Worm (Caenorhabditis elegans) whole organism, L4 larva: ENCODE data around the gene cut-5.

Experiments
- F26F4.8 ChIP-seq: fragments of 200-800 bp; sonication (Bioruptor generic); conservative IDR thresholded peaks from 2 replicates; pipeline ENCODE4 v1.3.6; 2022; ENCODE audit warnings: missing genetic modification characterization, missing compliant biosample characterization
- F44E2.7 ChIP-seq: fragments of 200-800 bp; sonication (Bioruptor generic); IDR thresholded peaks from 2 replicates; pipeline ENCODE4 v2.1.2; 2022; ENCODE audit warnings: missing genetic modification characterization, missing compliant biosample characterization
- F49E8.2 ChIP-seq: sonication (generic microtip); optimal IDR thresholded peaks from 2 replicates; lab custom pipeline; 2016; ENCODE audit warnings: missing compliant biosample characterization, mild to moderate bottlenecking, missing genetic modification characterization, borderline replicate concordance
- Y105C5A.15 ChIP-seq: fragments of 200-800 bp; sonication (Bioruptor generic); IDR thresholded peaks from 2 replicates; pipeline ENCODE4 v1.3.6; 2022; ENCODE audit warnings: missing genetic modification characterization, missing compliant biosample characterization
- Y48G9A.11 ChIP-seq: fragments of 200-800 bp; sonication (Bioruptor generic); IDR thresholded peaks from 2 replicates; pipeline ENCODE4 v1.3.6; 2022; ENCODE audit warnings: missing genetic modification reagents, missing genetic modification characterization, missing compliant biosample characterization
- ZK337.2 ChIP-seq: fragments of 200-800 bp; sonication (Bioruptor generic); IDR thresholded peaks from 2 replicates; pipeline ENCODE4 v1.3.6; 2022; ENCODE audit warnings: missing genetic modification reagents, missing genetic modification characterization, missing compliant biosample characterization
- aha-1 ChIP-seq: fragments of 150-350 bp; peaks from one replicate; lab custom pipeline; 2014; ENCODE audit warnings: missing biosample characterization, missing genetic modification characterization
- ama-1 ChIP-seq: fragments of 150-350 bp; optimal IDR thresholded peaks from 2 replicates; lab custom pipeline; 2014; ENCODE audit warnings: inconsistent platforms, mixed read lengths
- arid-1 ChIP-seq: fragments of 200-800 bp; sonication (Bioruptor generic); conservative IDR thresholded peaks from 2 replicates; pipeline ENCODE4 v1.3.6; 2022; ENCODE audit warnings: missing genetic modification reagents, missing genetic modification characterization, missing compliant biosample characterization
- ceh-28 ChIP-seq: fragments of 150-350 bp; optimal IDR thresholded peaks from 2 replicates; lab custom pipeline; 2014; ENCODE audit warnings: missing biosample characterization, missing genetic modification reagents, missing genetic modification characterization
- ceh-44 ChIP-seq: fragments of 200-800 bp; sonication (Bioruptor generic); IDR thresholded peaks from 2 replicates; pipeline ENCODE4 v1.3.6; 2022; ENCODE audit warnings: missing genetic modification reagents, missing genetic modification characterization, missing compliant biosample characterization
- ceh-62 ChIP-seq: sonication (generic microtip); optimal IDR thresholded peaks from 2 replicates; lab custom pipeline; 2017; ENCODE audit warnings: missing biosample characterization, missing genetic modification characterization
- daf-16 ChIP-seq, 3 experiments: sonication (generic microtip); optimal IDR thresholded peaks; 2 replicates each; lab custom pipeline; 2016 to 2017; ENCODE audit warnings: missing genetic modification characterization in 3 of 3, missing genetic modification reagents in 3 of 3, mild to moderate bottlenecking in 2 of 3, missing compliant biosample characterization in 2 of 3, missing biosample characterization in 1 of 3, moderate library complexity in 1 of 3
- dpl-1 ChIP-seq: fragments of 150-350 bp; optimal IDR thresholded peaks from 2 replicates; lab custom pipeline; 2014; ENCODE audit warnings: missing biosample characterization, missing genetic modification reagents, missing genetic modification characterization
- duxl-1 ChIP-seq: sonication (generic microtip); optimal IDR thresholded peaks from 2 replicates; lab custom pipeline; 2016; ENCODE audit warnings: mild to moderate bottlenecking, missing genetic modification characterization, moderate library complexity, missing compliant biosample characterization; ENCODE audit not compliant: poor library complexity
- dve-1 ChIP-seq: sonication (generic microtip); optimal IDR thresholded peaks from 2 replicates; lab custom pipeline; 2017; ENCODE audit warnings: antibody characterized with exemption, mild to moderate bottlenecking, missing genetic modification characterization, missing compliant biosample characterization; ENCODE audit not compliant: insufficient read depth
- egl-43 ChIP-seq: fragments of 200-800 bp; sonication (Bioruptor generic); IDR thresholded peaks from 2 replicates; pipeline ENCODE4 v1.3.6; 2022; ENCODE audit warnings: missing genetic modification reagents, missing genetic modification characterization, missing compliant biosample characterization
- fkh-10 ChIP-seq: fragments of 150-350 bp; optimal IDR thresholded peaks from 2 replicates; lab custom pipeline; 2014; ENCODE audit warnings: missing biosample characterization, missing genetic modification reagents, missing genetic modification characterization
- hif-1 ChIP-seq, 2 experiments: sonication (generic microtip); optimal IDR thresholded peaks; 2 replicates each; lab custom pipeline; 2016 to 2017; ENCODE audit warnings: missing compliant biosample characterization in 2 of 2, missing genetic modification characterization in 2 of 2, missing genetic modification reagents in 2 of 2, missing genotype in 2 of 2, mild to moderate bottlenecking in 1 of 2
- hlh-11 ChIP-seq: fragments of 200-800 bp; sonication (Bioruptor generic); optimal IDR thresholded peaks from 2 replicates; lab custom pipeline; 2018; ENCODE audit warnings: mild to moderate bottlenecking, missing genetic modification characterization, missing compliant biosample characterization
- hlh-30 ChIP-seq: sonication (generic microtip); optimal IDR thresholded peaks from 2 replicates; lab custom pipeline; 2017; ENCODE audit warnings: antibody characterized with exemption, mild to moderate bottlenecking, missing genetic modification characterization, missing compliant biosample characterization; ENCODE audit not compliant: insufficient read depth
- lim-7 ChIP-seq: fragments of 200-800 bp; sonication (Bioruptor generic); IDR thresholded peaks from 2 replicates; pipeline ENCODE4 v1.3.6; 2022; ENCODE audit warnings: missing genetic modification characterization, missing compliant biosample characterization
- lin-1 ChIP-seq: fragments of 200-800 bp; sonication (Bioruptor generic); IDR thresholded peaks from 2 replicates; pipeline ENCODE4 v1.3.6; 2022; ENCODE audit warnings: missing genetic modification reagents, missing genetic modification characterization, missing compliant biosample characterization
- lin-29 ChIP-seq: fragments of 200-800 bp; sonication (Bioruptor generic); IDR thresholded peaks from 2 replicates; pipeline ENCODE4 v1.3.6; 2022; ENCODE audit warnings: missing genetic modification reagents, missing genetic modification characterization, missing compliant biosample characterization
- lin-39 ChIP-seq: fragments of 150-350 bp; optimal IDR thresholded peaks from 2 replicates; lab custom pipeline; 2014; ENCODE audit warnings: missing biosample characterization, missing genetic modification reagents, missing genetic modification characterization
- lir-3 ChIP-seq: sonication (generic microtip); optimal IDR thresholded peaks from 2 replicates; lab custom pipeline; 2016; ENCODE audit warnings: mild to moderate bottlenecking, missing genetic modification characterization, missing compliant biosample characterization
- mdl-1 ChIP-seq, 2 experiments: fragments of 150-350 bp in 1 of 2; sonication (generic microtip) in 1 of 2; optimal IDR thresholded peaks; 2 replicates each; lab custom pipeline; 2014 to 2017; ENCODE audit warnings: missing biosample characterization in 2 of 2, missing genetic modification characterization in 2 of 2
- mep-1 ChIP-seq: fragments of 150-350 bp; sonication (generic microtip); optimal IDR thresholded peaks from 3 replicates; lab custom pipeline; 2014; ENCODE audit warnings: missing biosample characterization, missing genetic modification characterization
- mes-2 ChIP-seq: sonication (generic microtip); optimal IDR thresholded peaks from 2 replicates; lab custom pipeline; 2016; ENCODE audit warnings: missing genotype, mild to moderate bottlenecking, missing genetic modification characterization, missing compliant biosample characterization; ENCODE audit not compliant: poor library complexity, severe bottlenecking
- mxl-2 ChIP-seq: fragments of 200-800 bp; sonication (Bioruptor generic); conservative IDR thresholded peaks from 2 replicates; pipeline ENCODE4 v1.3.6; 2022; ENCODE audit warnings: missing genetic modification reagents, missing genetic modification characterization, missing compliant biosample characterization
- nhr-102 ChIP-seq: sonication (generic microtip); optimal IDR thresholded peaks from 2 replicates; lab custom pipeline; 2016; ENCODE audit warnings: mild to moderate bottlenecking, missing genetic modification characterization, moderate library complexity, missing compliant biosample characterization
- nhr-237 ChIP-seq: sonication (generic microtip); optimal IDR thresholded peaks from 2 replicates; lab custom pipeline; 2017; ENCODE audit warnings: missing biosample characterization, missing genetic modification characterization
- nhr-28 ChIP-seq: fragments of 150-350 bp; optimal IDR thresholded peaks from 2 replicates; lab custom pipeline; 2014; ENCODE audit warnings: missing biosample characterization, missing genetic modification characterization
- nhr-42 ChIP-seq: fragments of 200-800 bp; sonication (Bioruptor generic); IDR thresholded peaks from 2 replicates; pipeline ENCODE4 v1.3.6; 2022; ENCODE audit warnings: missing genetic modification characterization, missing compliant biosample characterization
- nhr-6 ChIP-seq: fragments of 150-350 bp; optimal IDR thresholded peaks from 2 replicates; lab custom pipeline; 2014; ENCODE audit warnings: missing biosample characterization, missing genetic modification characterization
- nhr-76 ChIP-seq: fragments of 150-350 bp; optimal IDR thresholded peaks from 2 replicates; lab custom pipeline; 2014; ENCODE audit warnings: missing biosample characterization, missing genetic modification characterization
- pqm-1 ChIP-seq: sonication (generic microtip); optimal IDR thresholded peaks from 2 replicates; lab custom pipeline; 2017; ENCODE audit warnings: missing biosample characterization, missing genetic modification characterization
- sdz-12 ChIP-seq: fragments of 200-800 bp; sonication (Bioruptor generic); optimal IDR thresholded peaks from 2 replicates; lab custom pipeline; 2018; ENCODE audit warnings: mild to moderate bottlenecking, missing genetic modification characterization, missing compliant biosample characterization
- set-16 ChIP-seq: fragments of 200-800 bp; sonication (Bioruptor generic); IDR thresholded peaks from 2 replicates; pipeline ENCODE4 v1.3.6; 2022; ENCODE audit warnings: missing genetic modification reagents, missing genetic modification characterization, missing compliant biosample characterization
- unc-62 ChIP-seq, 3 experiments: fragments of 150-350 bp in 1 of 3; sonication (generic microtip); optimal IDR thresholded peaks in 2 of 3; peaks in 1 of 3; 1 replicate in 1 of 3; 2 replicates in 2 of 3; lab custom pipeline; 2014 to 2017; ENCODE audit warnings: missing biosample characterization in 3 of 3, missing genetic modification characterization in 3 of 3, missing genetic modification reagents in 3 of 3, missing genotype in 1 of 3
- zag-1 ChIP-seq: fragments of 150-350 bp; optimal IDR thresholded peaks from 2 replicates; lab custom pipeline; 2014; ENCODE audit warnings: missing biosample characterization, missing genetic modification characterization
- zip-11 ChIP-seq: fragments of 200-800 bp; sonication (Bioruptor generic); IDR thresholded peaks from 2 replicates; pipeline ENCODE4 v1.3.6; 2022; ENCODE audit warnings: missing genetic modification characterization, missing compliant biosample characterization
- zip-2 ChIP-seq: fragments of 150-350 bp; optimal IDR thresholded peaks from 2 replicates; lab custom pipeline; 2014; ENCODE audit warnings: missing biosample characterization, missing genetic modification characterization
- ztf-11 ChIP-seq: fragments of 150-350 bp; optimal IDR thresholded peaks from 2 replicates; lab custom pipeline; 2014; ENCODE audit warnings: missing biosample characterization, missing genetic modification characterization

Gene cut-5

ce11 chrX:10377663-10378062 lies 39.7 kb upstream of the cut-5 start (continued):
- no peak for TF ChIP-seq zip-11 (GFP tag; lab: Robert Waterston, UW)
- no peak for TF ChIP-seq Y105C5A.15
- TF ChIP-seq Y48G9A.11 (GFP tag; lab: Robert Waterston, UW), result no peak
- no peak for TF ChIP-seq sdz-12 (GFP tag; lab: Kevin White, UChicago)
- TF ChIP-seq nhr-42 (GFP tag; lab: Robert Waterston, UW), result peak; percentile 84; the same call in 1 of the 2 replicates
- no peak for TF ChIP-seq ZK337.2 (GFP tag; lab: Robert Waterston, UW)
- TF ChIP-seq dve-1, result peak; percentile 96
- no peak for TF ChIP-seq ama-1 (lab: Kevin White, UChicago)
- no peak for TF ChIP-seq pqm-1 (tag; lab: Kevin White, UChicago)
- TF ChIP-seq lin-39 (tag; lab: Kevin White, UChicago), result no peak
- no peak for TF ChIP-seq ztf-11
- TF ChIP-seq fkh-10 (GFP tag; lab: Kevin White, UChicago), result peak; percentile 70
- no peak for TF ChIP-seq nhr-237 (tag; lab: Kevin White, UChicago)
- no peak for TF ChIP-seq F26F4.8 (GFP tag; lab: Robert Waterston, UW)
- peak; percentile 46; the same call in 1 of the 2 replicates for TF ChIP-seq lin-29 (GFP tag; lab: Robert Waterston, UW)

- TF ChIP-seq lin-1 (GFP tag; lab: Robert Waterston, UW) (no peak), unc-62 (GFP tag; optimal IDR thresholded peaks at IDR 0.05 in 1 of 2; lab: Kevin White, UChicago) (peak in 1 of 2 experiments; percentile 95), unc-62 (tag; optimal IDR thresholded peaks at IDR 0.05; lab: Kevin White, UChicago) (no peak)
Observed at ce11 chrX:10376989-10377388, 39.0 kb upstream of the cut-5 start.

ce11 chrX:10373581-10373980 lies 35.6 kb upstream of the cut-5 start:
- TF ChIP-seq set-16 (GFP tag; lab: Robert Waterston, UW), result peak; percentile 66
- no peak for TF ChIP-seq F44E2.7
- no peak for TF ChIP-seq aha-1 (tag; lab: Kevin White, UChicago)
- TF ChIP-seq egl-43 (GFP tag; lab: Robert Waterston, UW), result 0 out of 2 replicates have a peak, but pooled peaks have one; percentile 39
- TF ChIP-seq nhr-6 (tag; lab: Kevin White, UChicago), result no peak
- TF ChIP-seq duxl-1, result no peak
- no peak for TF ChIP-seq ama-1 (lab: Kevin White, UChicago)
- TF ChIP-seq lin-1 (GFP tag; lab: Robert Waterston, UW), result no peak
- no peak for TF ChIP-seq mxl-2 (GFP tag; lab: Robert Waterston, UW)
- no peak for TF ChIP-seq nhr-28 (tag; lab: Kevin White, UChicago)
- no peak for TF ChIP-seq nhr-102 (tag; lab: Kevin White, UChicago)

- TF ChIP-seq nhr-76 (no peak), zip-2 (tag; lab: Kevin White, UChicago) (no peak), sdz-12 (GFP tag; lab: Kevin White, UChicago) (no peak), Y105C5A.15 (no peak), hlh-30 (tag; lab: Kevin White, UChicago) (peak; percentile 10), arid-1 (GFP tag; lab: Robert Waterston, UW) (no peak), hif-1 (tag; optimal IDR thresholded peaks at IDR 0.05; lab: Kevin White, UChicago) (peak in 1 of 2 experiments; percentile 3), zag-1 (tag; lab: Kevin White, UChicago) (no peak), daf-16 (GFP tag; optimal IDR thresholded peaks at IDR 0.05; lab: Kevin White, UChicago) (no peak), daf-16 (tag; optimal IDR thresholded peaks at IDR 0.05; lab: Kevin White, UChicago) (no peak), mes-2 (tag; lab: Kevin White, UChicago) (peak; percentile 66), ceh-62 (tag; lab: Kevin White, UChicago) (no peak), nhr-102 (tag; lab: Kevin White, UChicago) (no peak), ztf-11 (no peak), hlh-11 (peak; percentile 33), mdl-1 (tag; optimal IDR thresholded peaks at IDR 0.05; lab: Kevin White, UChicago) (peak in 1 of 2 experiments; percentile 24), F49E8.2 (tag; lab: Kevin White, UChicago) (no peak), lim-7 (GFP tag; lab: Robert Waterston, UW) (no peak), mep-1 (tag; lab: Kevin White, UChicago) (peak; percentile 1), ceh-44 (GFP tag; lab: Robert Waterston, UW) (no peak), lir-3 (tag; lab: Kevin White, UChicago) (no peak), aha-1 (tag; lab: Kevin White, UChicago) (no peak), dpl-1 (GFP tag; lab: Kevin White, UChicago) (no peak), ceh-28 (no peak), set-16 (GFP tag; lab: Robert Waterston, UW) (no peak), lin-1 (GFP tag; lab: Robert Waterston, UW) (no peak)
Observed at ce11 chrX:10372556-10372955, 34.6 kb upstream of the cut-5 start, which contains the start of gene Y49A10A.2. TSS of gene Y49A10A.2 (minus strand) at chrX:10372664.
